Worm (Caenorhabditis elegans): Measurements from ENCODE around the gene ntr-2.
A peak's percentile ranks its signal among the peaks of the same experiment; 100 is the strongest.

ntr-2 gene

DNA sequence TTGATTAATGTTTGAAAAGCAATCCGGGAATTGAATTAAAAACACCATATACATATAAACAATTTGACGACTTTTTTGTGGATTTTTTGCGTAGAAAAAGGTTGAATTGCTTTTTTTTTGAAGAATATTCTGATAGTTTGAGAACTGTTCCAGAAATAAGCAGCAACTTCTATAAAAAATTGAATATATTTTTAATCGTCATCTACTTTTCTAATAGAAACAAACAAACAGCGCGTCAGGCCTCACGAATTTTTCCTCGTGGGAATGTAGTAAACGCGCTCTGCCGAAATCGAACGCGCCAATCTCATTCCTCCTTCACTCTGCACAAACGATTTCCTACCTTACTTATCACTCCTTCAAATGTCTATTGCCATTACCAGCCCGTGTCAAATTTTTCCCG lies 35.5 kb upstream of the ntr-2 start, which contains the start of gene rgs-11 (continued):
- TF ChIP-seq skn-1 (tag; optimal IDR thresholded peaks at IDR 0.05), result no peak

DNA sequence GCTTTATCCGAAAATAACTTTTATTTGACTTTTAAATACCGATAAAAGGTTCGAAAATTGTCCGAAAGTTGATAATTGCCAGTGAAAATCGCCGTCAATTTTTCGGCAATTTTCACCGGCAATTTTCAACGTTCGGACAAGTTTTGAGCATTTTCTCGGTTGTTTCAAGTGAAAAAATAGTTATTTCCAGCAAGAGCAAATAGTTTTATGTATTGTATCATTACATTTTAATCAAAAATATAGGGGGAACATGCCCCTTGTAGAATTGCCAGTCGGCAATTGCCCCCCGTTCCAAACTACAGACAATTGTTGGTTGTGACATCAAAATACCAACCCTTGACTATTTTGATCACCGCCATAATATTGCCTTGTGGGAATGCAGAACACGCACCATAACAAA lies 33.7 kb upstream of the ntr-2 start, which contains the start of gene rgs-10:
rgs-10 (plus strand) TSS at position 301 of the 400 bp plus-strand sequence.
- no peak for TF ChIP-seq aha-1 (tag)
- TF ChIP-seq lin-39 (tag; optimal IDR thresholded peaks at IDR 0.05), result no peak
- no peak for TF ChIP-seq daf-8 (GFP tag; IDR thresholded peaks at IDR 0.05)
- no peak for TF ChIP-seq ZK337.2 (GFP tag; IDR thresholded peaks at IDR 0.05)
- TF ChIP-seq ceh-20 (GFP tag; IDR thresholded peaks at IDR 0.05), result no peak
- TF ChIP-seq mxl-3 (GFP tag; optimal IDR thresholded peaks at IDR 0.05), result no peak
- TF ChIP-seq snpc-4 (tag; optimal IDR thresholded peaks at IDR 0.05), result no peak
- no peak for TF ChIP-seq nhr-102 (tag; optimal IDR thresholded peaks at IDR 0.05)
- no peak for TF ChIP-seq hmg-1.1 (GFP tag; IDR thresholded peaks at IDR 0.05)
- TF ChIP-seq Y48G9A.11 (GFP tag; IDR thresholded peaks at IDR 0.05), result no peak
- no peak for TF ChIP-seq zag-1 (tag; optimal IDR thresholded peaks at IDR 0.05)
- no peak for TF ChIP-seq D1046.2 (GFP tag; IDR thresholded peaks at IDR 0.05)

DNA sequence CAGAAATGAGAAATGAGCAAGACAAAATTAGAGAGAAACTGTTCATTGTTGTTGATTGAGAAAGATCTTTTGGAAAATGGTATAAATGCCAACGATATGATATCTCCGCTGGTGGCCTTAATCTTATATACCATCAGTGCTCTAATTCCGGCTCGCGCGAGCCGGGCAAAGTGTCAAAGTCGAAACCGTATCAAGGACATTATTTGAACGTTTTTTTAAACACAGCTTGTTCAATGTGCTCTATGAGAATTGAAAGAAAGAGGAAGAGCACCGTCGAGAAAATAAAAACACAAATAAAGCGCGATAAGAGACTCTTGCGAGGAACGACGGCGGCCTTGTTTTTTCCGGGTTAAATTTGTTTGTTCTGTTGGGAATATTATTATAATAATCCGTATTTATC lies 32.7 kb upstream of the ntr-2 start, which contains the start of gene idpp-3:
idpp-3 (minus strand) TSS at position 101 of the 400 bp plus-strand sequence.
- peak; percentile 28 for TF ChIP-seq aha-1 (tag)
- no peak for TF ChIP-seq skn-1 (tag; optimal IDR thresholded peaks at IDR 0.05)

DNA sequence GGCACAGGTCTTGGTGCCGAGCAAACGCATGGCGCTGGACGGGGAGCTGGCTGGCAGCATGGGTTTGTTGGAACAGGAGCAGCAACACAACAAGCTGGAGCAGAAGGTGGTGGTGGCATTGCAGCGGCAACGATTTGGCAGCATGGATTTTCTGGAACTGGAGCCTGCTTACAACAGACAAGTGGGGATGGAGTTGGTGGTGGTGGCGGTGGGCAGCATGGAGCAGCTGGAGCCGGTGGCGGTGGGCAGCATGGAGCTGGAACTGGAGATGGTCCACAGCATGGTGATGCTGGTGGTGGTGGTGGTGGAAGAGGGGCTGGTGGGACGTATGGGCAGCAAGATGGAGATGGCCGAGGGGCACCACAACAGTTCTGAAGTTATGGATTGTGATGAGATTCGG lies 32.1 kb upstream of the ntr-2 start:
- TF ChIP-seq dmd-6 (GFP tag; IDR thresholded peaks at IDR 0.05) (no peak), set-16 (GFP tag; IDR thresholded peaks at IDR 0.05) (peak; percentile 92), madf-5 (GFP tag; IDR thresholded peaks at IDR 0.05) (0 out of 4 replicates have a peak, but pooled peaks of 1 of the 2 experiments have one; percentile 43), nhr-77 (tag; optimal IDR thresholded peaks at IDR 0.05) (no peak)

DNA sequence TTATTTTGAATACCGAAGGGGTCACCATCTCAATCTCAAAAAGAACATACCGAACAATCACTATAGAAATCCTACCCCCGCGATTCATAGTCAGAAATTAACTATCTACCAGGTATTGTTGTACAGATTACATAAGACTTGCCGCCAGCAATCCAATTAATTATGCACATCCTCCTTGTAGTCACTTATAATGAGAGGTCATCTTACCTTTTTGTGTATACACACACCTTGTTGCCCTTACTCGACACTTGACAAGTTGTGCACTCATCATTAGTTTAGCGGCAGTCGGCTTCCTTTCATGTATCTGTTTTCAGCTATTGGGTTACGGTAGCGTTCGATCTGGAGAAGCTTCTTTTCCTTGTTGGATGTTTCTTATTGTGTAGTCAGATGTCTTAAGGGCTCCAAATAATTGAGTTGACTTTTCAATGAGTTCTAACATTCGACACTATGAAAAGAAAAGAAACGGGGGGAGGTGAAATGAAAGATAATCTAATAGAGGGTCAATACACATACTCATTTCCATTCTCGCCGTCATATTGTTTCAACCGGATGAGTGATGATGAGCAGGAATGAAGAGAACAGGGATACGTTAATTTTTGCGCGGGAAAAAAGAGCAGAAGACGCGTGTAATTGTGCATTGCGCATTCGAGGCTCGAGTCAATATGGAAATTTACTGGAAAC lies 30.8 kb upstream of the ntr-2 start:
- no peak for TF ChIP-seq tra-1 (GFP tag; IDR thresholded peaks at IDR 0.05)
- peak in 1 of 2 experiments; percentile 67 for TF ChIP-seq unc-62 (GFP tag; optimal IDR thresholded peaks at IDR 0.05 in 1 of 2)
- TF ChIP-seq unc-62 (tag; optimal IDR thresholded peaks at IDR 0.05), result no peak

DNA sequence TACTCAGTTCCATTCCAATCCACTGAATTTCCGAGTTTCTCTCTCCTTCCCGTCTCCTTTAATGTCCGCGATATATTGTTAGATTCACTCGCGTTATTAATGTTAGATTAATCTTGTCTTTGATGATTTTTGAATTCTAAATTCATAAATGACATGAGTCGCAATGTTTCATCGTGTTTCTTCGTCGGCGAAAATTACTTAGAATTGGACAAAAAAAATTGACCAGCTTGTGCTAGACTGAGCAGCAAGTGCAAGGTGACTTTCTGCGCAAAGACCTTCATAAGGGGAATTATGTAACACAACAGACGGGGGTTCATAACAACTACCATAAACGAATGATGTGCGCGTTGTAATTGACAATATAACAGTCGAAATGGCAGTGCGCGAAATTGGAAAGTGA lies 29.6 kb upstream of the ntr-2 start:
- TF ChIP-seq unc-62 (GFP tag; optimal IDR thresholded peaks at IDR 0.05 in 1 of 2) (peak in 1 of 2 experiments; percentile 97), unc-62 (tag; optimal IDR thresholded peaks at IDR 0.05) (no peak), aha-1 (tag) (no peak), Y75B8A.6 (GFP tag; IDR thresholded peaks at IDR 0.05) (no peak), dmd-6 (GFP tag; IDR thresholded peaks at IDR 0.05) (no peak)

ce11 chrX:14957176-14957575 lies 28.4 kb upstream of the ntr-2 start:
- TF ChIP-seq unc-62 (GFP tag; optimal IDR thresholded peaks at IDR 0.05 in 1 of 2) (peak in 1 of 2 experiments; percentile 84), unc-62 (tag; optimal IDR thresholded peaks at IDR 0.05) (no peak), daf-16 (GFP tag; optimal IDR thresholded peaks at IDR 0.05) (no peak), daf-16 (tag; optimal IDR thresholded peaks at IDR 0.05) (no peak), ZK337.2 (GFP tag; IDR thresholded peaks at IDR 0.05) (no peak), nhr-10 (tag; optimal IDR thresholded peaks at IDR 0.05) (no peak), lin-39 (tag; optimal IDR thresholded peaks at IDR 0.05) (no peak)

- TF ChIP-seq set-16 (GFP tag; IDR thresholded peaks at IDR 0.05), result no peak
- TF ChIP-seq unc-62 (GFP tag; optimal IDR thresholded peaks at IDR 0.05 in 1 of 2), result peak in 1 of 2 experiments; percentile 23
- no peak for TF ChIP-seq unc-62 (tag; optimal IDR thresholded peaks at IDR 0.05)
These were observed 25.8 kb upstream of the ntr-2 start, which contains the start of gene pag-3 for ce11 chrX:14954548-14954947. Gene pag-3 (minus strand): TSS chrX:14954648.

ce11 chrX:14951797-14952196 lies 23.0 kb upstream of the ntr-2 start:
- TF ChIP-seq zip-11 (GFP tag; IDR thresholded peaks at IDR 0.05), result no peak
- TF ChIP-seq snpc-1.2 (GFP tag; IDR thresholded peaks at IDR 0.05), result peak; percentile 54; the same call in 1 of the 2 replicates
- TF ChIP-seq R02D3.7 (tag; optimal IDR thresholded peaks at IDR 0.05), result no peak
- no peak for TF ChIP-seq lir-3 (tag; optimal IDR thresholded peaks at IDR 0.05)
